Worm (Caenorhabditis elegans) whole organism, L2 larva: ENCODE data around the gene srz-24.

Experiments used
- C34F6.9 ChIP-seq: fragments of 150-350 bp; optimal IDR thresholded peaks from 2 replicates; lab custom pipeline; 2014; ENCODE audit warnings: missing biosample characterization, missing genetic modification characterization
- blmp-1 ChIP-seq: sonication (generic microtip); optimal IDR thresholded peaks from 2 replicates; lab custom pipeline; 2017; ENCODE audit warnings: missing genetic modification characterization, mild to moderate bottlenecking, missing compliant biosample characterization, antibody characterized with exemption, moderate library complexity; ENCODE audit not compliant: insufficient read depth
- elt-1 ChIP-seq: fragments of 150-350 bp; optimal IDR thresholded peaks from 2 replicates; lab custom pipeline; 2014; ENCODE audit warnings: missing biosample characterization, missing genetic modification characterization
- skn-1 ChIP-seq: sonication (generic microtip); optimal IDR thresholded peaks from 2 replicates; lab custom pipeline; 2017; ENCODE audit warnings: missing biosample characterization, missing genetic modification characterization
- unc-62 ChIP-seq: fragments of 150-350 bp; optimal IDR thresholded peaks from 2 replicates; lab custom pipeline; 2014; ENCODE audit warnings: missing biosample characterization, missing genetic modification reagents, missing genetic modification characterization

ce11 chrIV:4938664-4939063, 42.3 kb downstream of the srz-24 start, which contains the start of gene str-168:
- TF ChIP-seq blmp-1 (tag; lab: Kevin White, UChicago) (no peak), skn-1 (tag; lab: Kevin White, UChicago) (no peak), elt-1 (tag; lab: Kevin White, UChicago) (no peak), C34F6.9 (no peak), unc-62 (GFP tag; lab: Kevin White, UChicago) (no peak)
